Worm (Caenorhabditis elegans): Measurements from ENCODE around the gene nasp-1.

The nasp-1 gene

DNA sequence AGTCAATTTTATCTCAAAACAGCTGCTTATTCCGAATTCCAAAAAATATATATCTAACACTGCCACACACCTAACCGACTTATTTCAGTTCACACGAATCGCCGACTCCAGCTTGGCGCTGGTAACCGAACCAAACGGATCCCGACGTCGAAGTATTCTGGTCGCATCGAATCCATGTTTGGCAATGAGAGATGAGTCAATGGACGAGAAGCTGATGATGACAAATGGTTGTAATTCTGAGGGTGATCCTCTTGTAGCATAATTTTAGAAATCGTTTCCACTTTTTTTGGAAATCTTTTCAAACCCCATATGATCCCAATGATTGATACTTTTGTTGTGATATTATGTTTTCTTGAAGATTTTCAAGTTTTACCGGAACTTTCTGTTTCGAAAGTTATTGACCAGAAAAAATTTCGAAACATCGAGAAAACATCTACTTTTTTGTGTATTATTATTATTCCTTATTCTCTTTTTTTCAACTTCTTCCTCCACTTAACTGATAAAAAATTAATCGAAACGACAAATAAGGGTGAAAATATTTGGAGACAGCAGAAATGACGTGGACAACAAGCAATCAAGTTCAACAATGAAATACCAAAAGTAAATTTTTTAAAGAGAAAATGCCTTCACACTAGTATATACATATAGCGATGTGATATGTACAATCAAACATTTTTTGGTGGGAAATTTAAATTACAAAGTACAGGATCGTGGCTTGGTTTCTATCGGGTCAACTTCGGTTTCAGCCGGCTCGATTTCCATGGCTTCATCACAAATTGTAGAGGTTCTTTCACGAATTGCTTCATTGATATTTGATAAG is 43.7 kb downstream of the nasp-1 start (continued):
- TF ChIP-seq ztf-4 (tag; optimal IDR thresholded peaks at IDR 0.05) = no peak
- TF ChIP-seq elt-3 (tag; optimal IDR thresholded peaks at IDR 0.05) = no peak
- TF ChIP-seq blmp-1 (tag; optimal IDR thresholded peaks at IDR 0.05) = no peak
- TF ChIP-seq nhr-76 (tag; optimal IDR thresholded peaks at IDR 0.05) = no peak
- no peak for TF ChIP-seq C04F5.9 (tag; optimal IDR thresholded peaks at IDR 0.05)
- no peak for TF ChIP-seq isw-1 (GFP tag; IDR thresholded peaks at IDR 0.05)
- no peak for TF ChIP-seq unc-30 (tag; optimal IDR thresholded peaks at IDR 0.05)
- no peak for TF ChIP-seq nhr-237 (tag; optimal IDR thresholded peaks at IDR 0.05)
- peak; percentile 14 for TF ChIP-seq hpl-2 (GFP tag; optimal IDR thresholded peaks at IDR 0.05)
- TF ChIP-seq hlh-4 (tag; optimal IDR thresholded peaks at IDR 0.05) = no peak
- TF ChIP-seq lsy-2 (tag; optimal IDR thresholded peaks at IDR 0.05) = no peak
- TF ChIP-seq C16A3.4 (tag; optimal IDR thresholded peaks at IDR 0.05) = no peak
- TF ChIP-seq ceh-63 (GFP tag; optimal IDR thresholded peaks at IDR 0.05) = no peak
- TF ChIP-seq ceh-8 (GFP tag; optimal IDR thresholded peaks at IDR 0.05) = no peak
- no peak for TF ChIP-seq vab-15 (tag; optimal IDR thresholded peaks at IDR 0.05)
- no peak for TF ChIP-seq snu-23 (GFP tag; optimal IDR thresholded peaks at IDR 0.05)
- TF ChIP-seq snpc-4 (tag; optimal IDR thresholded peaks at IDR 0.05) = no peak
- TF ChIP-seq sptf-1 (tag; optimal IDR thresholded peaks at IDR 0.05) = no peak
- no peak for TF ChIP-seq nhr-11 (tag; optimal IDR thresholded peaks at IDR 0.05)
- no peak for TF ChIP-seq unc-62 (GFP tag; optimal IDR thresholded peaks at IDR 0.05)
- TF ChIP-seq ces-1 (GFP tag; optimal IDR thresholded peaks at IDR 0.05) = no peak
- TF ChIP-seq egl-27 (tag; optimal IDR thresholded peaks at IDR 0.05) = no peak
- TF ChIP-seq ama-1 (optimal IDR thresholded peaks at IDR 0.05) = peak; percentile 67
- TF ChIP-seq swsn-7 (tag; optimal IDR thresholded peaks at IDR 0.05) = no peak
- no peak for TF ChIP-seq unc-130 (tag; optimal IDR thresholded peaks at IDR 0.05)

- TF ChIP-seq elt-2 (tag; optimal IDR thresholded peaks at IDR 0.05) = peak; percentile 97
- peak in 1 of 2 experiments; percentile 52 for TF ChIP-seq lin-35 (GFP tag; optimal IDR thresholded peaks at IDR 0.05)
- TF ChIP-seq nhr-71 (tag; optimal IDR thresholded peaks at IDR 0.05) = peak; percentile 33
- TF ChIP-seq fkh-4 (tag; optimal IDR thresholded peaks at IDR 0.05; ENCODE audit: borderline replicate concordance) = no peak
- TF ChIP-seq efl-1 (optimal IDR thresholded peaks at IDR 0.05) = no peak
- peak in 1 of 2 experiments; percentile 41 for TF ChIP-seq efl-1 (GFP tag; optimal IDR thresholded peaks at IDR 0.05 in 1 of 2)
- peak; percentile 35 for TF ChIP-seq nhr-90 (tag; optimal IDR thresholded peaks at IDR 0.05; ENCODE audit: poor library complexity)
- peak in 1 of 2 experiments; percentile 40 for TF ChIP-seq mdl-1 (tag; optimal IDR thresholded peaks at IDR 0.05)
- TF ChIP-seq nhr-47 (tag; optimal IDR thresholded peaks at IDR 0.05) = no peak
- no peak for TF ChIP-seq ztf-4 (tag; optimal IDR thresholded peaks at IDR 0.05)
These were observed 44.6 kb downstream of the nasp-1 start for ce11 chrII:11150976-11151375.

DNA sequence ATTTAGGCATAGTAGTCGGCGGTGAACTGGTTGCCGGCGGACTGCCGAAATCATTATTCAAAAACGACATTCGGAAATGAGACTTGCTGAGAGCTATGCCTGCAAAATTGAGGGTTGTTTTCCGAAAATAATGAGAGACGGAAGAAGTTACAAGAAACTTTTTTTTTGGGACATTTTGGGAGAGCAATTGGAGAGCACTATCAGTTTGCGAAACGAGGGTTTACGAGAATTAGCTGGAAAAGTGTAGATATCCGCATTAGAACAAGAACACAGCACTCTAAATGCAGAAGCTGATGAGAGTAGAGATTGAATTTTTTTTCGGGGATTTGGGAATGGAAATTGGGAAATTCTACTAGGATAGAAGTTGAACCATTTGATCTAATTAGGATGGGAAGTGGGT is 46.1 kb downstream of the nasp-1 start, which contains the start of gene pqm-1:
Gene pqm-1, minus strand, starts transcription at position 101 of the 400 bp plus-strand sequence.
- TF ChIP-seq C34B4.2 (tag; optimal IDR thresholded peaks at IDR 0.05) (no peak), mdl-1 (tag; optimal IDR thresholded peaks at IDR 0.05) (no peak), aha-1 (tag; optimal IDR thresholded peaks at IDR 0.05) (no peak), zag-1 (tag; optimal IDR thresholded peaks at IDR 0.05) (no peak), nhr-11 (tag; optimal IDR thresholded peaks at IDR 0.05) (no peak), elt-2 (tag; optimal IDR thresholded peaks at IDR 0.05) (no peak), nhr-85 (tag) (no peak), nhr-71 (tag; optimal IDR thresholded peaks at IDR 0.05) (no peak), efl-3 (GFP tag; optimal IDR thresholded peaks at IDR 0.05) (no peak), skn-1 (tag; optimal IDR thresholded peaks at IDR 0.05) (no peak), unc-62 (GFP tag; optimal IDR thresholded peaks at IDR 0.05) (no peak), nhr-47 (tag; optimal IDR thresholded peaks at IDR 0.05) (no peak), C16A3.4 (tag; optimal IDR thresholded peaks at IDR 0.05) (no peak), lin-35 (GFP tag; optimal IDR thresholded peaks at IDR 0.05) (no peak), tlp-1 (tag; optimal IDR thresholded peaks at IDR 0.05) (no peak), grh-1 (GFP tag; IDR thresholded peaks at IDR 0.05) (no peak), sptf-1 (tag; optimal IDR thresholded peaks at IDR 0.05) (no peak)
